Worm (Caenorhabditis elegans) whole organism, mixed stage, embryonic: Measurements from ENCODE around the gene F14F3.4.

Source experiments
- bed-3 ChIP-seq: fragments of 200-800 bp; sonication (Bioruptor generic); optimal IDR thresholded peaks from 3 replicates; lab custom pipeline; 2018; ENCODE audit warnings: mild to moderate bottlenecking, missing genetic modification characterization, moderate library complexity, missing compliant biosample characterization
- ceh-83 ChIP-seq: fragments of 200-800 bp; sonication (Bioruptor generic); optimal IDR thresholded peaks from 2 replicates; lab custom pipeline; 2018; ENCODE audit warnings: mild to moderate bottlenecking, missing genetic modification characterization, missing compliant biosample characterization
- elt-1 ChIP-seq: sonication (generic microtip); optimal IDR thresholded peaks from 2 replicates; lab custom pipeline; 2017; ENCODE audit warnings: missing genetic modification characterization, mild to moderate bottlenecking, missing compliant biosample characterization, antibody characterized with exemption, moderate library complexity, borderline replicate concordance; ENCODE audit not compliant: insufficient read depth
- flh-1 ChIP-seq: fragments of 200-800 bp; sonication (Bioruptor generic); optimal IDR thresholded peaks from 2 replicates; lab custom pipeline; 2018; ENCODE audit warnings: mild to moderate bottlenecking, missing genetic modification characterization, moderate library complexity, missing compliant biosample characterization
- ham-2 ChIP-seq: fragments of 200-800 bp; sonication (Bioruptor generic); optimal IDR thresholded peaks from 2 replicates; lab custom pipeline; 2018; ENCODE audit warnings: mild to moderate bottlenecking, missing genetic modification characterization, missing compliant biosample characterization
- lin-32 ChIP-seq: fragments of 200-800 bp; sonication (Bioruptor generic); optimal IDR thresholded peaks from 2 replicates; lab custom pipeline; 2018; ENCODE audit warnings: mild to moderate bottlenecking, missing genetic modification characterization, missing compliant biosample characterization
- mep-1 ChIP-seq: fragments of 150-350 bp; optimal IDR thresholded peaks from 2 replicates; lab custom pipeline; 2017; ENCODE audit warnings: missing biosample characterization, missing genetic modification reagents, missing genetic modification characterization, inconsistent platforms
- nhr-2 ChIP-seq: fragments of 150-350 bp; optimal IDR thresholded peaks from 2 replicates; lab custom pipeline; 2014; ENCODE audit warnings: missing biosample characterization, missing genetic modification characterization
- nhr-237 ChIP-seq: fragments of 150-350 bp; optimal IDR thresholded peaks from 2 replicates; lab custom pipeline; 2014; ENCODE audit warnings: missing biosample characterization, missing genetic modification characterization
- nhr-28 ChIP-seq: fragments of 150-350 bp; optimal IDR thresholded peaks from 2 replicates; lab custom pipeline; 2014; ENCODE audit warnings: missing biosample characterization, missing genetic modification characterization
- nhr-76 ChIP-seq: sonication (generic microtip); optimal IDR thresholded peaks from 2 replicates; lab custom pipeline; 2017; ENCODE audit warnings: missing biosample characterization, missing genetic modification characterization
- snpc-4 ChIP-seq: fragments of 150-350 bp; optimal IDR thresholded peaks from 2 replicates; lab custom pipeline; 2014; ENCODE audit warnings: missing biosample characterization, missing genetic modification characterization
- tbx-8 ChIP-seq: fragments of 200-800 bp; sonication (Bioruptor generic); optimal IDR thresholded peaks from 2 replicates; lab custom pipeline; 2018; ENCODE audit warnings: mild to moderate bottlenecking, missing genetic modification characterization, moderate library complexity, missing compliant biosample characterization

F14F3.4 gene

ce11 chrX:10474998-10475577, 46.1 kb downstream of the F14F3.4 start, which contains the start of gene elt-4:
Gene elt-4, plus strand, starts transcription at chrX:10475527.
- TF ChIP-seq ham-2 (GFP tag; lab: Kevin White, UChicago) (no peak), nhr-237 (tag; lab: Kevin White, UChicago) (no peak), nhr-28 (no peak), elt-1 (tag; lab: Kevin White, UChicago) (no peak), flh-1 (no peak), mep-1 (tag; lab: Kevin White, UChicago) (no peak), ceh-83 (GFP tag; lab: Kevin White, UChicago) (no peak), nhr-76 (tag; lab: Kevin White, UChicago) (no peak), snpc-4 (tag; lab: Kevin White, UChicago) (no peak), lin-32 (GFP tag; lab: Kevin White, UChicago) (no peak), bed-3 (GFP tag; lab: Kevin White, UChicago) (no peak), tbx-8 (GFP tag; lab: Kevin White, UChicago) (no peak), nhr-2 (tag; lab: Kevin White, UChicago) (no peak)
